Fruit fly (Drosophila melanogaster) whole organism, prepupa: ENCODE results near the gene HSPBAP1.

Source experiments
- CG11902 ChIP-seq: fragments of 200-800 bp; sonication (Bioruptor generic); optimal IDR thresholded peaks from 3 replicates; lab custom pipeline; 2016; ENCODE audit warnings: missing biosample characterization, missing genetic modification characterization
- CG1621 ChIP-seq: fragments of 200-800 bp; sonication (Bioruptor generic); optimal IDR thresholded peaks from 3 replicates; lab custom pipeline; 2018; ENCODE audit warnings: missing biosample characterization, mild to moderate bottlenecking, missing genetic modification characterization
- CG6792 ChIP-seq: fragments of 200-800 bp; sonication (Bioruptor generic); optimal IDR thresholded peaks from 3 replicates; lab custom pipeline; 2016; ENCODE audit warnings: missing biosample characterization, missing genetic modification characterization
- OdsH ChIP-seq: fragments of 200-800 bp; sonication (Bioruptor generic); optimal IDR thresholded peaks from 3 replicates; lab custom pipeline; 2016; ENCODE audit warnings: missing biosample characterization, missing genetic modification characterization
- Sox102F ChIP-seq: fragments of 200-800 bp; sonication (Bioruptor generic); optimal IDR thresholded peaks from 2 replicates; lab custom pipeline; 2016; ENCODE audit warnings: missing biosample characterization, mild to moderate bottlenecking, missing genetic modification characterization
- fd59A ChIP-seq: fragments of 200-800 bp; sonication (Bioruptor generic); optimal IDR thresholded peaks from 2 replicates; lab custom pipeline; 2017; ENCODE audit warnings: missing biosample characterization, mild to moderate bottlenecking, missing genetic modification characterization, missing genetic modification reagents
- lz ChIP-seq: fragments of 200-800 bp; sonication (Bioruptor generic); optimal IDR thresholded peaks from 3 replicates; lab custom pipeline; 2016; ENCODE audit warnings: missing biosample characterization, missing genetic modification characterization
- spab ChIP-seq: fragments of 200-800 bp; sonication (Bioruptor generic); optimal IDR thresholded peaks from 2 replicates; lab custom pipeline; 2017; ENCODE audit warnings: missing biosample characterization, mild to moderate bottlenecking, missing genetic modification characterization, missing genetic modification reagents
- topi ChIP-seq: fragments of 200-800 bp; sonication (Bioruptor generic); optimal IDR thresholded peaks from 3 replicates; lab custom pipeline; 2016; ENCODE audit warnings: missing biosample characterization, missing genetic modification characterization

- no peak for TF ChIP-seq fd59A (GFP tag; lab: Kevin White, UChicago)
- no peak for TF ChIP-seq CG11902 (GFP tag; lab: Kevin White, UChicago)
- no peak for TF ChIP-seq spab
- no peak for TF ChIP-seq OdsH (GFP tag; lab: Kevin White, UChicago)
- no peak for TF ChIP-seq Sox102F (GFP tag; lab: Kevin White, UChicago)
- TF ChIP-seq lz (GFP tag; lab: Kevin White, UChicago), result no peak
- no peak for TF ChIP-seq topi (GFP tag; lab: Kevin White, UChicago)
- TF ChIP-seq CG6792 (GFP tag; lab: Kevin White, UChicago), result no peak
- no peak for TF ChIP-seq CG1621 (tag; lab: Kevin White, UChicago)
Measured at dm6 chr3R:27661971-27662489, 33.0 kb upstream of the HSPBAP1 start, which contains the start of gene unc80.
